Worm (Caenorhabditis elegans): ENCODE measurements around the gene fbxa-181.

Gene fbxa-181

DNA sequence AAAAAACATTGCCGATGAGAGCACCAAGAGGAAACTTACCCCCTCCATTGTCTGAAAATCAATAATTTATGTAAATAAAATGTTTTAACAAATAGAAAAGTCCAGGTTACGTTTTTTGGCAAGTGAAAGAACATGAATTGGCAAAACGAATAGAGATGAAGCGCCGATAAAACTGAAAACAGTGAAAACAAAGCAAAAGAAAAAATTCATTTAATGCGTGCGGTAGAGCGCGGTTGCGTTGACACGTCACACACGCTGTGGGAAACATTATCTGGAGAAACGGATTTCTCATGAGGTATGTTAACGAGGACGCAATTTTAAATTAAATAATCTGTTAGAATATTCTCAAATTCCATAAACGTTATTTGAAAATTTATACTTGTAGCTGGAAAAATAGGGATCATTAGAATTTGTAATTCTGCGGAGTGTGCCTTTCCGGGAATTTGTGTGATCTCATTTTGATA is 10.4 kb upstream of the fbxa-181 start, which contains the start of gene zipt-9 (continued):
- no peak for TF ChIP-seq hlh-30 (tag; optimal IDR thresholded peaks at IDR 0.05; ENCODE audit: insufficient read depth)
- TF ChIP-seq ceh-48 (tag; optimal IDR thresholded peaks at IDR 0.05), result no peak
- TF ChIP-seq ahr-1 (tag; optimal IDR thresholded peaks at IDR 0.05), result peak; percentile 79
- no peak for TF ChIP-seq ceh-45 (GFP tag; IDR thresholded peaks at IDR 0.05)
- no peak for TF ChIP-seq pax-1 (tag; optimal IDR thresholded peaks at IDR 0.05)
- TF ChIP-seq sox-2 (GFP tag; IDR thresholded peaks at IDR 0.05), result no peak
- TF ChIP-seq pros-1 (tag; optimal IDR thresholded peaks at IDR 0.05), result no peak
- TF ChIP-seq Y22D7AL.16 (tag; optimal IDR thresholded peaks at IDR 0.05), result no peak
- TF ChIP-seq ttx-3 (tag; optimal IDR thresholded peaks at IDR 0.05), result peak; percentile 5
- no peak for TF ChIP-seq K09A11.1 (tag; optimal IDR thresholded peaks at IDR 0.05; ENCODE audit: insufficient read depth)
- TF ChIP-seq lin-11 (tag; optimal IDR thresholded peaks at IDR 0.05), result no peak
- no peak for TF ChIP-seq hlh-13 (GFP tag; optimal IDR thresholded peaks at IDR 0.05)
- peak; percentile 98 for TF ChIP-seq tbx-2 (tag; optimal IDR thresholded peaks at IDR 0.05)
- TF ChIP-seq hlh-8 (tag; optimal IDR thresholded peaks at IDR 0.05), result peak; percentile 90
- TF ChIP-seq pag-3 (tag; optimal IDR thresholded peaks at IDR 0.05; ENCODE audit: borderline replicate concordance), result peak; percentile 61
- TF ChIP-seq ceh-30 (tag; optimal IDR thresholded peaks at IDR 0.05), result no peak
- TF ChIP-seq fkh-6 (tag; optimal IDR thresholded peaks at IDR 0.05), result peak; percentile 72
- TF ChIP-seq eyg-1 (tag; optimal IDR thresholded peaks at IDR 0.05), result no peak
- TF ChIP-seq C38D4.7 (GFP tag; optimal IDR thresholded peaks at IDR 0.05), result no peak
- peak; percentile 90 for TF ChIP-seq fax-1 (tag; optimal IDR thresholded peaks at IDR 0.05)
- peak; percentile 95 for TF ChIP-seq tbx-7 (tag; optimal IDR thresholded peaks at IDR 0.05)
- TF ChIP-seq ztf-16 (tag; optimal IDR thresholded peaks at IDR 0.05), result peak; percentile 62
- TF ChIP-seq npax-4 (tag; optimal IDR thresholded peaks at IDR 0.05), result no peak
- peak; percentile 38 for TF ChIP-seq che-1 (tag; optimal IDR thresholded peaks at IDR 0.05)
- peak; percentile 51 for TF ChIP-seq sdc-2 (tag; optimal IDR thresholded peaks at IDR 0.05)
- peak; percentile 22 for TF ChIP-seq ceh-19 (GFP tag; optimal IDR thresholded peaks at IDR 0.05)
- peak; percentile 22 for TF ChIP-seq madf-2 (tag; optimal IDR thresholded peaks at IDR 0.05)
- peak; percentile 87 for TF ChIP-seq F13H6.1 (tag; optimal IDR thresholded peaks at IDR 0.05)
- TF ChIP-seq ceh-14 (tag; optimal IDR thresholded peaks at IDR 0.05), result peak; percentile 96
- TF ChIP-seq rnt-1 (tag; optimal IDR thresholded peaks at IDR 0.05), result peak; percentile 92
- TF ChIP-seq nhr-11 (tag; optimal IDR thresholded peaks at IDR 0.05), result no peak
- TF ChIP-seq ets-4 (tag; optimal IDR thresholded peaks at IDR 0.05), result peak; percentile 95

ce11 chrV:13716531-13716930 is 9.1 kb upstream of the fbxa-181 start, which contains the start of gene T01D3.6:
TSS of gene T01D3.6 (plus strand) at chrV:13716824.
- no peak for TF ChIP-seq hlh-6 (tag; optimal IDR thresholded peaks at IDR 0.05)
- no peak for TF ChIP-seq ceh-48 (tag; optimal IDR thresholded peaks at IDR 0.05)
- no peak for TF ChIP-seq unc-86 (tag; optimal IDR thresholded peaks at IDR 0.05)
- no peak for TF ChIP-seq madf-2 (tag; optimal IDR thresholded peaks at IDR 0.05)
- no peak for TF ChIP-seq mec-3 (tag; optimal IDR thresholded peaks at IDR 0.05; ENCODE audit: borderline replicate concordance)
- TF ChIP-seq rnt-1 (tag; optimal IDR thresholded peaks at IDR 0.05), result no peak
- no peak for TF ChIP-seq ceh-34 (tag; optimal IDR thresholded peaks at IDR 0.05)
- TF ChIP-seq ceh-22 (tag; optimal IDR thresholded peaks at IDR 0.05), result no peak
- TF ChIP-seq hlh-15 (tag; optimal IDR thresholded peaks at IDR 0.05), result no peak
- no peak for TF ChIP-seq ahr-1 (tag; optimal IDR thresholded peaks at IDR 0.05)
- no peak for TF ChIP-seq ttx-3 (tag; optimal IDR thresholded peaks at IDR 0.05)
- TF ChIP-seq hlh-13 (GFP tag; optimal IDR thresholded peaks at IDR 0.05), result no peak
- no peak for TF ChIP-seq ets-4 (tag; optimal IDR thresholded peaks at IDR 0.05)
- TF ChIP-seq ceh-18 (tag; optimal IDR thresholded peaks at IDR 0.05), result no peak
- no peak for TF ChIP-seq lin-11 (tag; optimal IDR thresholded peaks at IDR 0.05)
- no peak for TF ChIP-seq sdc-2 (tag; optimal IDR thresholded peaks at IDR 0.05)
- no peak for TF ChIP-seq unc-42 (tag; optimal IDR thresholded peaks at IDR 0.05)
- no peak for TF ChIP-seq ceh-2 (tag; optimal IDR thresholded peaks at IDR 0.05)
- no peak for TF ChIP-seq syd-9 (tag; optimal IDR thresholded peaks at IDR 0.05)
